Worm (Caenorhabditis elegans): ENCODE measurements around the gene faah-6.

ce11 chrIII:11636740-11637139, 13.5 kb upstream of the faah-6 start, which contains the start of gene tbx-33:
- TF ChIP-seq sptf-1 (tag; optimal IDR thresholded peaks at IDR 0.05) = no peak
- TF ChIP-seq ztf-11 (tag; optimal IDR thresholded peaks at IDR 0.05) = no peak
- TF ChIP-seq flh-1 (GFP tag; optimal IDR thresholded peaks at IDR 0.05) = no peak
- no peak for TF ChIP-seq lin-13 (tag; optimal IDR thresholded peaks at IDR 0.05)
- no peak for TF ChIP-seq mab-5 (tag; optimal IDR thresholded peaks at IDR 0.05)
- no peak for TF ChIP-seq nhr-28 (tag; optimal IDR thresholded peaks at IDR 0.05)
- TF ChIP-seq ham-2 (GFP tag; optimal IDR thresholded peaks at IDR 0.05) = no peak
- TF ChIP-seq pha-4 (tag; optimal IDR thresholded peaks at IDR 0.05) = no peak
- no peak for TF ChIP-seq unc-62 (GFP tag; optimal IDR thresholded peaks at IDR 0.05)
- TF ChIP-seq elt-3 (tag; optimal IDR thresholded peaks at IDR 0.05) = no peak
- no peak for TF ChIP-seq snpc-4 (tag; optimal IDR thresholded peaks at IDR 0.05)
- TF ChIP-seq nhr-12 (tag; optimal IDR thresholded peaks at IDR 0.05) = no peak
- no peak for TF ChIP-seq cnd-1 (tag; optimal IDR thresholded peaks at IDR 0.05)
- TF ChIP-seq unc-39 (tag; optimal IDR thresholded peaks at IDR 0.05) = no peak

All from whole organism, mixed stage, embryonic.